Fruit fly (Drosophila melanogaster): Measurements from ENCODE around the gene Acsx4.

Gene Acsx4

DNA sequence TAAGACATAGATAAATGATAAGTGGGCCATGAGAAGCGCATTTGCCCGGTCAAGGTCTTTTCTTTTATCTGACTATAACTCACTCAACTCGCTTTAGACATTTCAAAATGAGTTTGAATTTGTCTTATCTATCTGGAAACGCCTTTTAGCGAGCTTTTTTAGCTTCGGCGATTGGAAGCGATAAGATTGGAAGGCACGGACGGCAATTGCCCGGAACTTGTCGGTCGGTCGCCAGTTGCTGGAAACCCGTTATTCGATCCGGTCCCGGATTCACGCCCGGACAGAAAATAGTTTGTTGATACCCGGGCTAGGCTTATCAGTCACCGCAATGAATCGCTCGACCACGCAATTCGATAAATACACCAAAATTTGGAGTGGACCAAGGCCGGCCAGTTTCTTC is at the start of gene Acsx4:
Gene Acsx4, plus strand, starts transcription at position 233 of the 400 bp plus-strand sequence.
- TF ChIP-seq pdm3 (GFP tag; optimal IDR thresholded peaks at IDR 0.05) (no peak), vri (GFP tag; optimal IDR thresholded peaks at IDR 0.05) (peak; percentile 24)

DNA sequence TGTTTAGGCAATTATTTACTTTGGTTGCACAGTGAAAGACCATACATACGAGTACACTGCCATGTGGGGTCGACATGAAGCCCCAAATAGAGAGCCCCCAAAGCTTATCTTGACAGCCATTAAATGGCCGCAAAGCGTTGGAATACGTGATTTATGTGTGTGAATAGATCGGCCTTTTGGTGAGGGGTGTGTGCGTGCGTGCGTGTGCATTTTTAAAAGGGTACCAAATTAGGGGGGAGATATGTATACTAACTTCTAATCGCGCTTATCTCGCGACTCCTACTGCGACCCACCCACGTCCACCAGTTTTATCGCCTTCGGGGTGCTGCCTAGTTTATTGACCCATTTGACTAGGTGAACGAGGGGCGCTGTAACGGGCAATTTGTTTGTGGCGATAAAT is 40.4 kb upstream of the Acsx4 start:
- TF ChIP-seq CG6808 (GFP tag; optimal IDR thresholded peaks at IDR 0.05) (no peak), CG10631 (GFP tag; optimal IDR thresholded peaks at IDR 0.05) (no peak), Hr38 (GFP tag; optimal IDR thresholded peaks at IDR 0.05) (no peak), spab (GFP tag; optimal IDR thresholded peaks at IDR 0.05) (no peak), Ets21C (GFP tag; optimal IDR thresholded peaks at IDR 0.05) (no peak), ss (GFP tag; optimal IDR thresholded peaks at IDR 0.05) (no peak), Eip75B (GFP tag; optimal IDR thresholded peaks at IDR 0.05) (no peak), achi (GFP tag; optimal IDR thresholded peaks at IDR 0.05) (no peak)

DNA sequence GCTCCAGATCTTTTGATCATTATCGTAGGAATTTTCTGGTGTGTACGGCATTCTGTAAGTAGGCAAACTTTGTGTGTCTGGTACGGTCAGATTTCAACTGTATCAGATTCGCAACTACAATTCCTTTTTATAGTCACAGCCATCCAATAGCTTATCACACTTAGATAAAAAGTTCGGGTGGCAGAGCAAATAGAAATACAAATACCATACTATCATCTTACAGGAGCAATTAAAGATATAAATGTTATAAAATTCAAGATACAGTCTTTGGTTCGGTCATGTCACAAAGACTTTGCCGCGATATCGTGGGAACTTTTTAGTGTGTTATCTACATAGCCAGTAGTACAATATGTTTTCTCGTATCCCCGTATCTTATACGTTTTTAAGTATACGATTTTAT is 10.2 kb upstream of the Acsx4 start, which contains the start of gene Acsx1L:
Gene Acsx1L, minus strand, starts transcription at position 101 of the 400 bp plus-strand sequence.
- TF ChIP-seq topi (GFP tag; optimal IDR thresholded peaks at IDR 0.05) (no peak), CG1621 (tag; optimal IDR thresholded peaks at IDR 0.05) (no peak), Sox15 (GFP tag; optimal IDR thresholded peaks at IDR 0.05) (no peak), CG31627 (GFP tag; optimal IDR thresholded peaks at IDR 0.05) (no peak), CG11762 (GFP tag; optimal IDR thresholded peaks at IDR 0.05; ENCODE audit: insufficient read depth) (no peak), dsx (GFP tag; optimal IDR thresholded peaks at IDR 0.05; ENCODE audit: poor library complexity, severe bottlenecking) (no peak), Smox (GFP tag; optimal IDR thresholded peaks at IDR 0.05) (no peak), net (GFP tag; optimal IDR thresholded peaks at IDR 0.05) (no peak), spab (GFP tag; optimal IDR thresholded peaks at IDR 0.05) (no peak)

DNA sequence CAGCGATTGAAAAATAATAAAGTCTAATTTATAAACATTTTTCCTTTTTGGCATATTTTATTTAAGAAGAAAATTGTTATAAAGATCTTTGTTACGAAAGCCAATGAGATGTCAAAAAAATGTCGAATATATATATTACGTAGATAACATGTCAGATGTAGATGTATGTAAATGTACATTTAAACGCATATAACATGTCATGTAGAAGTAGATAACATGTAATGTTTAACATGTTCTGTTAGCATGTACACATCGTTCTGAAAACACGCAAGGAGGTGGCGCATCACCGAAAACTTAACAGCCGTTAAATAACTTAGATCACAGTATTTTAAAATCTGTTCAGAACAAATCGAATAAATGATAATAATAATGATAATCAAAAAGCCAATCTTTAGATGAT is 9.2 kb upstream of the Acsx4 start:
- TF ChIP-seq CG11762 (GFP tag; optimal IDR thresholded peaks at IDR 0.05; ENCODE audit: insufficient read depth), result no peak
- TF ChIP-seq Sox102F (GFP tag; optimal IDR thresholded peaks at IDR 0.05), result no peak
- TF ChIP-seq Hr39 (GFP tag; optimal IDR thresholded peaks at IDR 0.05), result no peak
- TF ChIP-seq CG8319 (GFP tag; optimal IDR thresholded peaks at IDR 0.05), result no peak
- no peak for TF ChIP-seq OdsH (GFP tag; optimal IDR thresholded peaks at IDR 0.05)
- no peak for TF ChIP-seq lz (GFP tag; optimal IDR thresholded peaks at IDR 0.05)
- no peak for TF ChIP-seq fd85E (GFP tag; optimal IDR thresholded peaks at IDR 0.05)
- no peak for TF ChIP-seq CG6276 (GFP tag; optimal IDR thresholded peaks at IDR 0.05)
- TF ChIP-seq vri (GFP tag; optimal IDR thresholded peaks at IDR 0.05), result no peak
- TF ChIP-seq CG11294 (GFP tag; IDR thresholded peaks at IDR 0.05), result no peak
- TF ChIP-seq CG6163 (GFP tag; IDR thresholded peaks at IDR 0.05), result no peak
- no peak for TF ChIP-seq Ets96B (tag; optimal IDR thresholded peaks at IDR 0.05)

DNA sequence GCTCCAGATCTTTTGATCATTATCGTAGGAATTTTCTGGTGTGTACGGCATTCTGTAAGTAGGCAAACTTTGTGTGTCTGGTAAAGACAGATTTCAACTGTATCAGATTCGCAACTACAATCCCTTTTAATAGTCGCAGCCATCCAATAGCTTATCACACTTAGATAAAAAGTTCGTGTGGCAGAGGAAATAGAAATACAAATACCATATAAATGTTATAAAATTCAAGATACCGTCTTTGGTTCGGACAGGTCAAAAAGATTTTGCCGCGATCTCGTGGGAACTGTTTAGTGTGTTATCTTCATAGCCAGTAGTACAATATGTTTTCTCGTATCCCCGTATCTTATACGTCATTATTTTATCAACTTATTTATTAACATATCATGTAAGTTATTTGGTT is 6.1 kb upstream of the Acsx4 start, which contains the start of gene Acsx1R:
Gene Acsx1R, minus strand, starts transcription at position 101 of the 400 bp plus-strand sequence.
- TF ChIP-seq CG3919 (GFP tag; optimal IDR thresholded peaks at IDR 0.05) (no peak), CG8119 (GFP tag; IDR thresholded peaks at IDR 0.05) (no peak), CG10669 (GFP tag; optimal IDR thresholded peaks at IDR 0.05) (no peak), Sox14 (GFP tag; optimal IDR thresholded peaks at IDR 0.05) (no peak), topi (GFP tag; optimal IDR thresholded peaks at IDR 0.05) (no peak), CG32006 (GFP tag; optimal IDR thresholded peaks at IDR 0.05) (no peak), CG11902 (GFP tag; optimal IDR thresholded peaks at IDR 0.05) (no peak), acj6 (GFP tag; optimal IDR thresholded peaks at IDR 0.05) (no peak)

Data from whole organism, prepupa.